Fruit fly (Drosophila melanogaster) whole organism, embryonic: Measurements from ENCODE around the gene Tre1.

Experiments used
- Blimp-1 ChIP-seq: fragments of 200-800 bp; sonication (Bioruptor generic); optimal IDR thresholded peaks from 3 replicates; lab custom pipeline; 2018; ENCODE audit warnings: missing biosample characterization, missing genetic modification characterization, mild to moderate bottlenecking, moderate library complexity, missing genetic modification reagents
- BtbVII ChIP-seq: fragments of 200-800 bp; sonication (Bioruptor generic); optimal IDR thresholded peaks from 3 replicates; lab custom pipeline; 2017; ENCODE audit warnings: missing biosample characterization, mild to moderate bottlenecking, missing genetic modification characterization
- CG10209 ChIP-seq: fragments of 200-800 bp; sonication (Bioruptor generic); optimal IDR thresholded peaks from 3 replicates; lab custom pipeline; 2017; ENCODE audit warnings: missing biosample characterization, mild to moderate bottlenecking, missing genetic modification characterization, missing genetic modification reagents
- CG1024 ChIP-seq: fragments of 200-800 bp; sonication (Bioruptor generic); IDR thresholded peaks from 2 replicates; pipeline ENCODE4 v1.3.6; 2022; ENCODE audit warnings: missing biosample characterization, missing genetic modification characterization
- CG10267 ChIP-seq: fragments of 200-800 bp; sonication (Bioruptor generic); optimal IDR thresholded peaks from 2 replicates; lab custom pipeline; 2018; ENCODE audit warnings: missing biosample characterization, mild to moderate bottlenecking, missing genetic modification characterization, moderate library complexity
- CG10274 ChIP-seq: fragments of 200-800 bp; sonication (Bioruptor generic); optimal IDR thresholded peaks from 3 replicates; lab custom pipeline; 2017; ENCODE audit warnings: missing biosample characterization, mild to moderate bottlenecking, missing genetic modification characterization
- CG12104 ChIP-seq: fragments of 200-800 bp; sonication (Bioruptor generic); optimal IDR thresholded peaks from 3 replicates; lab custom pipeline; 2016; ENCODE audit warnings: missing biosample characterization, missing genetic modification characterization
- CG12155 ChIP-seq: fragments of 200-800 bp; sonication (Bioruptor generic); optimal IDR thresholded peaks from 3 replicates; lab custom pipeline; 2016; ENCODE audit warnings: missing biosample characterization, missing genetic modification characterization
- CG12942 ChIP-seq: fragments of 200-800 bp; sonication (Bioruptor generic); optimal IDR thresholded peaks from 3 replicates; lab custom pipeline; 2016; ENCODE audit warnings: missing biosample characterization, missing genetic modification characterization
- CG15601 ChIP-seq: fragments of 200-800 bp; sonication (Bioruptor generic); optimal IDR thresholded peaks from 3 replicates; lab custom pipeline; 2019; ENCODE audit warnings: missing biosample characterization, mild to moderate bottlenecking, missing genetic modification characterization, moderate library complexity
- CG17186 ChIP-seq: fragments of 200-800 bp; sonication (Bioruptor generic); optimal IDR thresholded peaks from 3 replicates; lab custom pipeline; 2017; ENCODE audit warnings: missing biosample characterization, missing genetic modification reagents, missing genetic modification characterization
- CG17359 ChIP-seq: fragments of 200-800 bp; sonication (Bioruptor generic); optimal IDR thresholded peaks from 3 replicates; lab custom pipeline; 2018; ENCODE audit warnings: missing biosample characterization, mild to moderate bottlenecking, missing genetic modification characterization, moderate library complexity
- CG17385 ChIP-seq: fragments of 200-800 bp; sonication (Bioruptor generic); optimal IDR thresholded peaks from 3 replicates; lab custom pipeline; 2018; ENCODE audit warnings: missing biosample characterization, mild to moderate bottlenecking, missing genetic modification characterization
- CG17612 ChIP-seq: fragments of 200-800 bp; sonication (Bioruptor generic); IDR thresholded peaks from 2 replicates; pipeline ENCODE4 v1.3.6; 2022; ENCODE audit warnings: missing biosample characterization, missing genetic modification characterization
- CG2120 ChIP-seq: fragments of 200-800 bp; sonication (Bioruptor generic); optimal IDR thresholded peaks from 3 replicates; lab custom pipeline; 2016; ENCODE audit warnings: missing biosample characterization, missing genetic modification characterization
- CG2199 ChIP-seq: fragments of 200-800 bp; sonication (Bioruptor generic); IDR thresholded peaks from 3 replicates; pipeline ENCODE4 v1.3.6; 2022; ENCODE audit warnings: missing biosample characterization, missing genetic modification characterization
- CG2678 ChIP-seq: fragments of 200-800 bp; sonication (Bioruptor generic); optimal IDR thresholded peaks from 3 replicates; lab custom pipeline; 2019; ENCODE audit warnings: missing biosample characterization, mild to moderate bottlenecking, missing genetic modification characterization, moderate library complexity
- CG30403 ChIP-seq: fragments of 200-800 bp; sonication (Bioruptor generic); optimal IDR thresholded peaks from 3 replicates; lab custom pipeline; 2016; ENCODE audit warnings: missing biosample characterization, missing genetic modification characterization
- CG3995 ChIP-seq: fragments of 200-800 bp; sonication (Bioruptor generic); optimal IDR thresholded peaks from 3 replicates; lab custom pipeline; 2016; ENCODE audit warnings: missing biosample characterization, missing genetic modification characterization
- CG7372 ChIP-seq: fragments of 200-800 bp; sonication (Bioruptor generic); IDR thresholded peaks from 2 replicates; pipeline ENCODE4 v1.3.6; 2022; ENCODE audit warnings: missing biosample characterization, missing genetic modification characterization
- CG7963 ChIP-seq: fragments of 200-800 bp; sonication (Bioruptor generic); IDR thresholded peaks from 3 replicates; pipeline ENCODE4 v1.3.6; 2022; ENCODE audit warnings: missing biosample characterization, missing genetic modification characterization; ENCODE audit not compliant: partially characterized antibody
- CG8290 ChIP-seq, 3 experiments: fragments of 200-800 bp; sonication (Bioruptor generic); optimal IDR thresholded peaks; 2 replicates each; lab custom pipeline; 2016 to 2019; ENCODE audit warnings: missing biosample characterization in 3 of 3, missing genetic modification characterization in 3 of 3, mild to moderate bottlenecking in 2 of 3, moderate library complexity in 1 of 3
- CG8944 ChIP-seq: fragments of 200-800 bp; sonication (Bioruptor generic); optimal IDR thresholded peaks from 3 replicates; lab custom pipeline; 2016; ENCODE audit warnings: missing biosample characterization, missing genetic modification characterization
- CkIIα-i1 ChIP-seq: fragments of 200-800 bp; sonication (Bioruptor generic); IDR thresholded peaks from 2 replicates; pipeline ENCODE4 v1.3.6; 2022; ENCODE audit warnings: missing biosample characterization, missing genetic modification characterization
- Dad ChIP-seq: fragments of 200-800 bp; sonication (Bioruptor generic); optimal IDR thresholded peaks from 3 replicates; lab custom pipeline; 2016; ENCODE audit warnings: missing biosample characterization, missing genetic modification characterization
- Dip2 ChIP-seq: fragments of 200-800 bp; sonication (Bioruptor generic); IDR thresholded peaks from 2 replicates; pipeline ENCODE4 v1.3.6; 2022; ENCODE audit warnings: missing biosample characterization, missing genetic modification characterization
- Elba2 ChIP-seq: fragments of 200-800 bp; sonication (Bioruptor generic); optimal IDR thresholded peaks from 3 replicates; lab custom pipeline; 2016; ENCODE audit warnings: missing biosample characterization, missing genetic modification characterization
- Fer1 ChIP-seq: fragments of 200-800 bp; sonication (Bioruptor generic); optimal IDR thresholded peaks from 2 replicates; lab custom pipeline; 2017; ENCODE audit warnings: missing biosample characterization, mild to moderate bottlenecking, missing genetic modification characterization
- Fer3 ChIP-seq: fragments of 200-800 bp; sonication (Bioruptor generic); optimal IDR thresholded peaks from 2 replicates; lab custom pipeline; 2018; ENCODE audit warnings: missing biosample characterization, mild to moderate bottlenecking, missing genetic modification characterization, moderate library complexity
- Hmx ChIP-seq: fragments of 200-800 bp; sonication (Bioruptor generic); optimal IDR thresholded peaks from 2 replicates; lab custom pipeline; 2016; ENCODE audit warnings: missing biosample characterization, missing genetic modification characterization
- Lpt ChIP-seq: fragments of >200 bp; optimal IDR thresholded peaks from 2 replicates; lab custom pipeline; 2018; ENCODE audit warnings: missing biosample characterization, missing genetic modification characterization
- Ssrp ChIP-seq: fragments of 200-800 bp; sonication (Bioruptor generic); optimal IDR thresholded peaks from 2 replicates; lab custom pipeline; 2018; ENCODE audit warnings: missing biosample characterization, mild to moderate bottlenecking, missing genetic modification characterization, moderate library complexity
- Usf ChIP-seq: fragments of 200-800 bp; sonication (Bioruptor generic); optimal IDR thresholded peaks from 2 replicates; lab custom pipeline; 2017; ENCODE audit warnings: missing genotype, missing biosample characterization, missing genetic modification characterization
- ab ChIP-seq: fragments of 200-800 bp; sonication (Bioruptor generic); optimal IDR thresholded peaks from 2 replicates; lab custom pipeline; 2016; ENCODE audit warnings: missing biosample characterization, missing genetic modification characterization
- ash1 ChIP-seq: fragments of 200-800 bp; sonication (Bioruptor generic); optimal IDR thresholded peaks from 2 replicates; lab custom pipeline; 2018; ENCODE audit warnings: missing biosample characterization, mild to moderate bottlenecking, missing genetic modification characterization
- chm ChIP-seq: fragments of 200-800 bp; sonication (Bioruptor generic); IDR thresholded peaks from 2 replicates; pipeline ENCODE4 v1.3.6; 2022; ENCODE audit warnings: missing biosample characterization, missing genetic modification characterization
- croc ChIP-seq: fragments of 200-800 bp; sonication (Bioruptor generic); conservative IDR thresholded peaks from 3 replicates; pipeline ENCODE4 v1.3.6; 2022; ENCODE audit warnings: missing biosample characterization, missing genetic modification characterization
- ems ChIP-seq: fragments of 200-800 bp; sonication (Bioruptor generic); optimal IDR thresholded peaks from 3 replicates; lab custom pipeline; 2016; ENCODE audit warnings: missing biosample characterization, missing genetic modification characterization
- ewg ChIP-seq: fragments of 200-800 bp; sonication (Bioruptor generic); optimal IDR thresholded peaks from 3 replicates; lab custom pipeline; 2017; ENCODE audit warnings: mild to moderate bottlenecking, missing biosample characterization, missing genetic modification reagents, missing genetic modification characterization
- exex ChIP-seq: fragments of 200-800 bp; sonication (Bioruptor generic); optimal IDR thresholded peaks from 4 replicates; lab custom pipeline; 2018; ENCODE audit warnings: missing biosample characterization, mild to moderate bottlenecking, missing genetic modification characterization, moderate library complexity
- fd3F ChIP-seq: fragments of 200-800 bp; sonication (Bioruptor generic); optimal IDR thresholded peaks from 2 replicates; lab custom pipeline; 2018; ENCODE audit warnings: missing biosample characterization, mild to moderate bottlenecking, missing genetic modification characterization, moderate library complexity
- h ChIP-seq: fragments of >200 bp; optimal IDR thresholded peaks from 2 replicates; lab custom pipeline; 2017
- peb ChIP-seq: fragments of 200-800 bp; sonication (Bioruptor generic); IDR thresholded peaks from 2 replicates; pipeline ENCODE4 v1.3.6; 2022; ENCODE audit warnings: missing biosample characterization, missing genetic modification characterization
- pita ChIP-seq: fragments of 200-800 bp; sonication (Bioruptor generic); optimal IDR thresholded peaks from 2 replicates; lab custom pipeline; 2017; ENCODE audit warnings: missing biosample characterization, mild to moderate bottlenecking, missing genetic modification characterization
- sd ChIP-seq: fragments of 200-800 bp; sonication (Bioruptor generic); optimal IDR thresholded peaks from 3 replicates; lab custom pipeline; 2018; ENCODE audit warnings: missing biosample characterization, mild to moderate bottlenecking, missing genetic modification characterization, moderate library complexity
- stc ChIP-seq: fragments of 200-800 bp; sonication (Bioruptor generic); IDR thresholded peaks from 2 replicates; pipeline ENCODE4 v1.3.6; 2022; ENCODE audit warnings: missing biosample characterization, missing genetic modification characterization
- stwl ChIP-seq: fragments of 200-800 bp; sonication (Bioruptor generic); optimal IDR thresholded peaks from 3 replicates; lab custom pipeline; 2018; ENCODE audit warnings: missing biosample characterization, mild to moderate bottlenecking, missing genetic modification characterization, moderate library complexity
- sug ChIP-seq: fragments of 200-800 bp; optimal IDR thresholded peaks from 2 replicates; lab custom pipeline; 2019; ENCODE audit warnings: missing biosample characterization, mild to moderate bottlenecking, missing genetic modification characterization, moderate library complexity
- tap ChIP-seq: fragments of 200-800 bp; optimal IDR thresholded peaks from 3 replicates; lab custom pipeline; 2019; ENCODE audit warnings: missing biosample characterization, mild to moderate bottlenecking, missing genetic modification characterization, moderate library complexity
- tin ChIP-seq: fragments of 200-800 bp; sonication (Bioruptor generic); optimal IDR thresholded peaks from 3 replicates; lab custom pipeline; 2016; ENCODE audit warnings: missing biosample characterization, missing genetic modification characterization

The Tre1 gene

dm6 chrX:5689417-5690215, 9.8 kb upstream of the Tre1 start, which contains the start of the genes PGAP1 and cv (continued):
- TF ChIP-seq Usf (GFP tag; lab: Kevin White, UChicago), result no peak
- no peak for TF ChIP-seq chm
- no peak for TF ChIP-seq Lpt (GFP tag; lab: Kevin White, UChicago)
- no peak for TF ChIP-seq CG17612
- TF ChIP-seq Hmx (GFP tag; lab: Kevin White, UChicago), result no peak
- TF ChIP-seq CG1024 (GFP tag; lab: Robert Waterston, UW), result no peak
- TF ChIP-seq CG17359, result no peak
- no peak for TF ChIP-seq pita (GFP tag; lab: Kevin White, UChicago)
- TF ChIP-seq croc (GFP tag; lab: Robert Waterston, UW), result no peak
- TF ChIP-seq ewg (GFP tag; lab: Kevin White, UChicago), result no peak
- TF ChIP-seq CG12942, result no peak
- TF ChIP-seq CG15601 (tag; lab: Kevin White, UChicago), result no peak
- no peak for TF ChIP-seq CG7372
- peak; percentile 18 for TF ChIP-seq CG12155 (GFP tag; lab: Kevin White, UChicago)
- no peak for TF ChIP-seq CG2678 (tag; lab: Kevin White, UChicago)
- no peak for TF ChIP-seq h (lab: Kevin White, UChicago)
- no peak for TF ChIP-seq Ssrp (tag; lab: Kevin White, UChicago)
- TF ChIP-seq sd (tag; lab: Kevin White, UChicago), result peak; percentile 26
- TF ChIP-seq CG8290 (GFP tag; optimal IDR thresholded peaks at IDR 0.05; lab: Kevin White, UChicago), result no peak
- no peak for TF ChIP-seq CG8290 (tag; optimal IDR thresholded peaks at IDR 0.05; lab: Kevin White, UChicago)
- TF ChIP-seq tin, result no peak
- no peak for TF ChIP-seq CG17186
- TF ChIP-seq ab, result no peak
- TF ChIP-seq CkIIα-i1, result no peak
- peak; percentile 23 for TF ChIP-seq stwl (tag; lab: Kevin White, UChicago)
- TF ChIP-seq CG30403 (GFP tag; lab: Kevin White, UChicago), result peak; percentile 70
- TF ChIP-seq sug (tag; lab: Kevin White, UChicago), result peak; percentile 12
- no peak for TF ChIP-seq tap (tag; lab: Kevin White, UChicago)
- TF ChIP-seq Fer3, result no peak
- TF ChIP-seq ems (GFP tag; lab: Kevin White, UChicago), result peak; percentile 10
- TF ChIP-seq CG2199 (GFP tag; lab: Robert Waterston, UW), result no peak
- TF ChIP-seq CG2120 (GFP tag; lab: Kevin White, UChicago), result peak; percentile 63
- TF ChIP-seq BtbVII (GFP tag; lab: Kevin White, UChicago), result no peak
- no peak for TF ChIP-seq peb (GFP tag; lab: Robert Waterston, UW)
- peak; percentile 65 for TF ChIP-seq CG7963
- no peak for TF ChIP-seq CG12104
- TF ChIP-seq Blimp-1 (GFP tag; lab: Kevin White, UChicago), result no peak
- TF ChIP-seq stc, result no peak
- no peak for TF ChIP-seq Dad
- no peak for TF ChIP-seq CG10274 (GFP tag; lab: Kevin White, UChicago)
- TF ChIP-seq Dip2 (GFP tag; lab: Robert Waterston, UW), result no peak
- no peak for TF ChIP-seq Elba2 (GFP tag; lab: Kevin White, UChicago)
- no peak for TF ChIP-seq CG17385 (GFP tag; lab: Kevin White, UChicago)
- no peak for TF ChIP-seq ash1 (GFP tag; lab: Kevin White, UChicago)
- peak; percentile 24 for TF ChIP-seq CG10267 (tag; lab: Kevin White, UChicago)
- TF ChIP-seq fd3F (GFP tag; lab: Kevin White, UChicago), result no peak
- TF ChIP-seq Fer1 (GFP tag; lab: Kevin White, UChicago), result no peak
- no peak for TF ChIP-seq CG10209 (GFP tag; lab: Kevin White, UChicago)
- peak; percentile 3 for TF ChIP-seq CG8944 (GFP tag; lab: Kevin White, UChicago)
- TF ChIP-seq CG3995 (GFP tag; lab: Kevin White, UChicago), result peak; percentile 95
- TF ChIP-seq exex, result no peak
